Fruit fly (Drosophila melanogaster) whole organism, embryonic: ENCODE results near the gene CG44838.

Experiments used
- CG10147 ChIP-seq: fragments of 200-800 bp; sonication (Bioruptor generic); optimal IDR thresholded peaks from 2 replicates; lab custom pipeline; 2019; ENCODE audit warnings: missing biosample characterization, mild to moderate bottlenecking, missing genetic modification characterization, moderate library complexity
- CG10209 ChIP-seq: fragments of 200-800 bp; sonication (Bioruptor generic); optimal IDR thresholded peaks from 3 replicates; lab custom pipeline; 2017; ENCODE audit warnings: missing biosample characterization, mild to moderate bottlenecking, missing genetic modification characterization, missing genetic modification reagents
- CG11695 ChIP-seq: fragments of 200-800 bp; sonication (Bioruptor generic); IDR thresholded peaks from 3 replicates; pipeline ENCODE4 v1.3.6; 2022; ENCODE audit warnings: missing biosample characterization, missing genetic modification characterization
- CG12219 ChIP-seq: fragments of 200-800 bp; sonication (Bioruptor generic); optimal IDR thresholded peaks from 3 replicates; lab custom pipeline; 2018; ENCODE audit warnings: missing biosample characterization, mild to moderate bottlenecking, missing genetic modification characterization
- CG1233 ChIP-seq: fragments of 200-800 bp; sonication (Bioruptor generic); optimal IDR thresholded peaks from 4 replicates; lab custom pipeline; 2018; ENCODE audit warnings: missing biosample characterization, mild to moderate bottlenecking, missing genetic modification characterization
- CG13296 ChIP-seq: fragments of 200-800 bp; sonication (Bioruptor generic); optimal IDR thresholded peaks from 3 replicates; lab custom pipeline; 2018; ENCODE audit warnings: missing biosample characterization, mild to moderate bottlenecking, missing genetic modification characterization
- CG15696 ChIP-seq: fragments of 200-800 bp; sonication (Bioruptor generic); optimal IDR thresholded peaks from 2 replicates; lab custom pipeline; 2019; ENCODE audit warnings: missing biosample characterization, mild to moderate bottlenecking, missing genetic modification characterization, moderate library complexity
- CG1647 ChIP-seq: fragments of 200-800 bp; sonication (Bioruptor generic); optimal IDR thresholded peaks from 3 replicates; lab custom pipeline; 2016; ENCODE audit warnings: missing biosample characterization, missing genetic modification characterization
- CG17328 ChIP-seq: fragments of 200-800 bp; sonication (Bioruptor generic); IDR thresholded peaks from 2 replicates; pipeline ENCODE4 v1.3.6; 2022; ENCODE audit warnings: missing biosample characterization, missing genetic modification characterization
- CG1832 ChIP-seq: fragments of 200-800 bp; sonication (Bioruptor generic); optimal IDR thresholded peaks from 2 replicates; lab custom pipeline; 2017; ENCODE audit warnings: missing biosample characterization, mild to moderate bottlenecking, missing genetic modification characterization, inconsistent platforms
- CG2712 ChIP-seq: fragments of 200-800 bp; optimal IDR thresholded peaks from 3 replicates; lab custom pipeline; 2019; ENCODE audit warnings: missing biosample characterization, mild to moderate bottlenecking, missing genetic modification characterization, moderate library complexity
- CG32532 ChIP-seq: fragments of 200-800 bp; sonication (Bioruptor generic); IDR thresholded peaks from 2 replicates; pipeline ENCODE4 v1.3.6; 2022; ENCODE audit warnings: missing biosample characterization, missing genetic modification characterization
- CG3726 ChIP-seq: fragments of 200-800 bp; sonication (Bioruptor generic); IDR thresholded peaks from 3 replicates; pipeline ENCODE4, ENCODE4 v1.3.6; 2022; ENCODE audit warnings: missing biosample characterization, missing genetic modification characterization
- CG4282 ChIP-seq: fragments of 200-800 bp; sonication (Bioruptor generic); optimal IDR thresholded peaks from 2 replicates; lab custom pipeline; 2016; ENCODE audit warnings: missing biosample characterization, missing genetic modification characterization
- CG5245 ChIP-seq: fragments of 200-800 bp; sonication (Bioruptor generic); optimal IDR thresholded peaks from 3 replicates; lab custom pipeline; 2016; ENCODE audit warnings: missing biosample characterization, missing genetic modification characterization
- CG6175 ChIP-seq: fragments of 200-800 bp; sonication (Bioruptor generic); IDR thresholded peaks from 3 replicates; pipeline ENCODE4 v1.3.6; 2022; ENCODE audit warnings: missing biosample characterization, missing genetic modification characterization
- CG6654 ChIP-seq: fragments of 200-800 bp; sonication (Bioruptor generic); optimal IDR thresholded peaks from 2 replicates; lab custom pipeline; 2017; ENCODE audit warnings: missing biosample characterization, mild to moderate bottlenecking, missing genetic modification characterization
- CG8478 ChIP-seq: fragments of >200 bp; optimal IDR thresholded peaks from 2 replicates; lab custom pipeline; 2018
- CG9876 ChIP-seq: fragments of 200-800 bp; sonication (Bioruptor generic); optimal IDR thresholded peaks from 2 replicates; lab custom pipeline; 2016; ENCODE audit warnings: missing biosample characterization, missing genetic modification characterization
- CG9932 ChIP-seq: fragments of 200-800 bp; sonication (Bioruptor generic); IDR thresholded peaks from 2 replicates; pipeline ENCODE4 v1.3.6; 2022; ENCODE audit warnings: missing biosample characterization, missing genetic modification characterization
- CHES-1-like ChIP-seq: fragments of 200-800 bp; sonication (Bioruptor generic); optimal IDR thresholded peaks from 2 replicates; lab custom pipeline; 2016; ENCODE audit warnings: missing biosample characterization, missing genetic modification characterization
- CkIIα-i1 ChIP-seq: fragments of 200-800 bp; sonication (Bioruptor generic); IDR thresholded peaks from 2 replicates; pipeline ENCODE4 v1.3.6; 2022; ENCODE audit warnings: missing biosample characterization, missing genetic modification characterization
- D19A ChIP-seq: fragments of 200-800 bp; optimal IDR thresholded peaks from 3 replicates; lab custom pipeline; 2019; ENCODE audit warnings: missing biosample characterization, mild to moderate bottlenecking, missing genetic modification characterization, moderate library complexity
- Dip3 ChIP-seq: fragments of 200-800 bp; sonication (Bioruptor generic); optimal IDR thresholded peaks from 3 replicates; lab custom pipeline; 2016; ENCODE audit warnings: missing biosample characterization, missing genetic modification characterization
- E2f1 ChIP-seq: fragments of 200-800 bp; sonication (Bioruptor generic); IDR thresholded peaks from 2 replicates; pipeline ENCODE4 v1.3.6; 2022; ENCODE audit warnings: missing biosample characterization, missing genetic modification characterization
- Fer2 ChIP-seq: fragments of 200-800 bp; sonication (Bioruptor generic); optimal IDR thresholded peaks from 2 replicates; lab custom pipeline; 2018; ENCODE audit warnings: missing biosample characterization, mild to moderate bottlenecking, missing genetic modification characterization, moderate library complexity
- GATAe ChIP-seq: fragments of 200-800 bp; sonication (Bioruptor generic); conservative IDR thresholded peaks from 2 replicates; pipeline ENCODE4 v1.3.6; 2022; ENCODE audit warnings: missing biosample characterization, missing genetic modification characterization
- Mes4 ChIP-seq: fragments of 200-800 bp; sonication (Bioruptor generic); optimal IDR thresholded peaks from 2 replicates; lab custom pipeline; 2016; ENCODE audit warnings: missing biosample characterization, missing genetic modification characterization
- NK7.1 ChIP-seq: fragments of 200-800 bp; sonication (Bioruptor generic); optimal IDR thresholded peaks from 3 replicates; lab custom pipeline; 2016; ENCODE audit warnings: missing biosample characterization, missing genetic modification characterization
- Nf-YA ChIP-seq: fragments of 200-800 bp; sonication (Bioruptor generic); IDR thresholded peaks from 2 replicates; pipeline ENCODE4 v1.3.6; 2022; ENCODE audit warnings: missing biosample characterization, missing genetic modification characterization
- Nf-YB ChIP-seq: fragments of 200-800 bp; sonication (Bioruptor generic); optimal IDR thresholded peaks from 3 replicates; lab custom pipeline; 2019; ENCODE audit warnings: missing biosample characterization, mild to moderate bottlenecking, missing genetic modification characterization, moderate library complexity
- Scr ChIP-seq: fragments of 200-800 bp; sonication (Bioruptor generic); IDR thresholded peaks from 2 replicates; pipeline ENCODE4 v1.3.6; 2022; ENCODE audit warnings: missing biosample characterization, missing genetic modification characterization; ENCODE audit not compliant: partially characterized antibody
- Sin3A ChIP-seq: fragments of >200 bp; optimal IDR thresholded peaks from 2 replicates; lab custom pipeline; 2018
- Six4 ChIP-seq: fragments of 200-800 bp; sonication (Bioruptor generic); optimal IDR thresholded peaks from 2 replicates; lab custom pipeline; 2016; ENCODE audit warnings: missing biosample characterization, missing genetic modification characterization
- Stat92E ChIP-seq, 3 experiments: fragments of >200 bp in 2 of 3; fragments of 200-800 bp in 1 of 3; sonication (Bioruptor generic) in 1 of 3; optimal IDR thresholded peaks; 2 replicates each; lab custom pipeline; 2017 to 2019; ENCODE audit warnings: missing biosample characterization in 3 of 3, missing genetic modification characterization in 3 of 3, mild to moderate bottlenecking in 1 of 3, moderate library complexity in 1 of 3
- ac ChIP-seq: fragments of 200-800 bp; sonication (Bioruptor generic); optimal IDR thresholded peaks from 3 replicates; lab custom pipeline; 2017; ENCODE audit warnings: missing biosample characterization, mild to moderate bottlenecking, missing genetic modification characterization
- aop ChIP-seq: fragments of 200-800 bp; sonication (Bioruptor generic); IDR thresholded peaks from 2 replicates; pipeline ENCODE4 v1.3.6; 2022; ENCODE audit warnings: missing biosample characterization, missing genetic modification characterization
- br ChIP-seq: fragments of >200 bp; optimal IDR thresholded peaks from 2 replicates; lab custom pipeline; 2017
- chn ChIP-seq: fragments of 200-800 bp; sonication (Bioruptor generic); optimal IDR thresholded peaks from 2 replicates; lab custom pipeline; 2016; ENCODE audit warnings: missing biosample characterization, missing genetic modification characterization
- dmrt11E ChIP-seq: fragments of 200-800 bp; sonication (Bioruptor generic); optimal IDR thresholded peaks from 3 replicates; lab custom pipeline; 2018; ENCODE audit warnings: missing biosample characterization, mild to moderate bottlenecking, missing genetic modification characterization, moderate library complexity
- eve ChIP-seq, 2 experiments: fragments of >200 bp; optimal IDR thresholded peaks; 2 replicates each; lab custom pipeline; 2017; ENCODE audit warnings: missing biosample characterization in 2 of 2, missing genetic modification characterization in 2 of 2
- gce ChIP-seq: fragments of 200-800 bp; sonication (Bioruptor generic); IDR thresholded peaks from 3 replicates; pipeline ENCODE4 v1.3.6; 2022; ENCODE audit warnings: missing biosample characterization, missing genetic modification characterization
- odd ChIP-seq: fragments of 200-800 bp; sonication (Bioruptor generic); optimal IDR thresholded peaks from 2 replicates; lab custom pipeline; 2017; ENCODE audit warnings: missing biosample characterization, mild to moderate bottlenecking, missing genetic modification characterization
- pan ChIP-seq, 4 experiments: fragments of >200 bp in 3 of 4; fragments of 200-800 bp in 1 of 4; sonication (Bioruptor generic) in 1 of 4; optimal IDR thresholded peaks in 3 of 4; IDR thresholded peaks in 1 of 4; 2 replicates each; pipeline versions ENCODE4 v1.3.6 to Lab custom; 2017 to 2022; ENCODE audit warnings: missing biosample characterization in 2 of 4, missing genetic modification characterization in 2 of 4, mixed read lengths in 1 of 4
- ranshi ChIP-seq: fragments of 200-800 bp; sonication (Bioruptor generic); IDR thresholded peaks from 2 replicates; pipeline ENCODE4 v1.3.6; 2022; ENCODE audit warnings: missing biosample characterization, missing genetic modification characterization
- repo ChIP-seq: fragments of 200-800 bp; sonication (Bioruptor generic); optimal IDR thresholded peaks from 2 replicates; lab custom pipeline; 2016; ENCODE audit warnings: missing biosample characterization, missing genetic modification characterization
- schlank ChIP-seq: fragments of 200-800 bp; sonication (Bioruptor generic); optimal IDR thresholded peaks from 2 replicates; lab custom pipeline; 2018; ENCODE audit warnings: missing biosample characterization, mild to moderate bottlenecking, missing genetic modification characterization
- slp2 ChIP-seq: fragments of 200-800 bp; sonication (Bioruptor generic); optimal IDR thresholded peaks from 2 replicates; lab custom pipeline; 2016; ENCODE audit warnings: missing biosample characterization, missing genetic modification characterization
- tgo ChIP-seq: fragments of 200-800 bp; sonication (Bioruptor generic); IDR thresholded peaks from 3 replicates; pipeline ENCODE4 v1.3.6; 2022; ENCODE audit warnings: missing biosample characterization, missing genetic modification characterization
- tx ChIP-seq: fragments of 200-800 bp; sonication (Bioruptor generic); optimal IDR thresholded peaks from 2 replicates; lab custom pipeline; 2016; ENCODE audit warnings: missing biosample characterization, missing genetic modification characterization
- usp ChIP-seq: fragments of >200 bp; optimal IDR thresholded peaks from 2 replicates; lab custom pipeline; 2017; ENCODE audit warnings: missing biosample characterization, missing genetic modification characterization

Gene CG44838

dm6 chr3L:9420054-9420818 lies 40.6 kb upstream of the CG44838 start (continued):
- TF ChIP-seq br, result no peak
- no peak for TF ChIP-seq CG15696 (tag; lab: Kevin White, UChicago)
- no peak for TF ChIP-seq CHES-1-like (GFP tag; lab: Kevin White, UChicago)
- TF ChIP-seq ac (GFP tag; lab: Kevin White, UChicago), result no peak
- TF ChIP-seq Dip3 (GFP tag; lab: Kevin White, UChicago), result no peak
- no peak for TF ChIP-seq E2f1 (GFP tag; lab: Robert Waterston, UW)
- no peak for TF ChIP-seq usp
- TF ChIP-seq CkIIα-i1 (GFP tag; lab: Robert Waterston, UW), result no peak
- no peak for TF ChIP-seq CG1832
- peak; percentile 26 for TF ChIP-seq CG13296 (GFP tag; lab: Kevin White, UChicago)
- TF ChIP-seq dmrt11E (tag; lab: Kevin White, UChicago), result no peak
- peak in 1 of 2 experiments; percentile 74 for TF ChIP-seq eve (GFP tag; optimal IDR thresholded peaks at IDR 0.05; lab: Kevin White, UChicago)
- TF ChIP-seq CG4282 (GFP tag; lab: Kevin White, UChicago), result no peak
- peak; percentile 69 for TF ChIP-seq CG17328
- no peak for TF ChIP-seq Scr (GFP tag; lab: Robert Waterston, UW)
- no peak for TF ChIP-seq aop
- TF ChIP-seq NK7.1 (GFP tag; lab: Kevin White, UChicago), result no peak
- TF ChIP-seq Six4, result no peak
- TF ChIP-seq chn (GFP tag; lab: Kevin White, UChicago), result no peak
- TF ChIP-seq CG8478 (lab: Kevin White, UChicago), result no peak
- peak; percentile 47 for TF ChIP-seq D19A (tag; lab: Kevin White, UChicago)
- peak; percentile 17 for TF ChIP-seq slp2 (GFP tag; lab: Kevin White, UChicago)
- TF ChIP-seq Fer2 (tag; lab: Kevin White, UChicago), result no peak
- no peak for TF ChIP-seq CG6654 (GFP tag; lab: Kevin White, UChicago)
- TF ChIP-seq repo (GFP tag; lab: Kevin White, UChicago), result no peak
- peak; percentile 44 for TF ChIP-seq odd (GFP tag; lab: Kevin White, UChicago)
- TF ChIP-seq CG2712, result peak; percentile 57
- TF ChIP-seq ranshi (GFP tag; lab: Robert Waterston, UW), result no peak
- TF ChIP-seq GATAe, result no peak
- no peak for TF ChIP-seq gce (GFP tag; lab: Robert Waterston, UW)
- no peak for TF ChIP-seq CG6175 (GFP tag; lab: Robert Waterston, UW)
- peak; percentile 22 for TF ChIP-seq CG12219 (GFP tag; lab: Kevin White, UChicago)
- peak; percentile 26 for TF ChIP-seq CG10209
- peak; percentile 4 for TF ChIP-seq tx (GFP tag; lab: Kevin White, UChicago)
- TF ChIP-seq Sin3A, result no peak
- peak; percentile 22 for TF ChIP-seq CG1647
- TF ChIP-seq CG1233, result peak; percentile 12
- TF ChIP-seq CG3726 (GFP tag; lab: Robert Waterston, UW), result no peak
- TF ChIP-seq Nf-YB (GFP tag; lab: Kevin White, UChicago), result no peak
- TF ChIP-seq pan (optimal IDR thresholded peaks at IDR 0.05; lab: Kevin White, UChicago), result no peak
- TF ChIP-seq pan (GFP tag; optimal IDR thresholded peaks at IDR 0.05 in 1 of 2, IDR thresholded peaks at IDR 0.05 in 1 of 2), result peak in 1 of 2 experiments; percentile 63
- no peak for TF ChIP-seq CG9932 (GFP tag; lab: Robert Waterston, UW)
- no peak for TF ChIP-seq Mes4 (GFP tag; lab: Kevin White, UChicago)
- TF ChIP-seq schlank, result no peak
- peak; percentile 74; the same call in 2 of the 3 replicates for TF ChIP-seq CG11695
- no peak for TF ChIP-seq CG5245 (GFP tag; lab: Kevin White, UChicago)
- TF ChIP-seq CG9876, result no peak
- TF ChIP-seq Stat92E (GFP tag; optimal IDR thresholded peaks at IDR 0.05; lab: Kevin White, UChicago), result no peak
- peak; percentile 43; the same call in 1 of the 2 replicates for TF ChIP-seq Nf-YA
- peak; percentile 49 for TF ChIP-seq CG10147 (GFP tag; lab: Kevin White, UChicago)
- TF ChIP-seq CG32532 (GFP tag; lab: Robert Waterston, UW), result peak; percentile 14; the same call in 1 of the 2 replicates
- TF ChIP-seq tgo (GFP tag; lab: Robert Waterston, UW), result peak; percentile 40; the same call in 2 of the 3 replicates
